Fruit fly (Drosophila melanogaster): Measurements from ENCODE around the gene CG42740.

CG42740 gene

DNA sequence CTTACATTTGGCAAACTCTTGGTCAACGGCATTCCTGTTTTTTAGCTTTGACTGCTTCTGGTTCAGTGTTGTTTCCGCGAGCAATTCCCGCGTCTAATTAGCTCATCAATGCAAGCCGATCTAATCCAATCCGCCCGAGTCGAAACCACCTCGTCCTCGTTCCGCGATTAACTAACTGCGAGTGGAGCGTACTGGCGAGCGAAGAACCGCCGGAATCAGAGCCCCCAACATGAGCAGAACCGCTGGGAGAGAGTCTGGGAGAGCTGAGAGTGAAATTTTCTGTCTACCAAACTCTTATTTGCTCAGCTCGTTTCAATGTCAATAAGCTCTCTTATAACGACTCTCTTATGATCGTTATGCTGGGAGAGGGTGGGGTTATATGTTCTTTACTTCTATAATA is 27.5 kb upstream of the CG42740 start (continued):
- TF ChIP-seq ac (GFP tag; optimal IDR thresholded peaks at IDR 0.05) (peak; percentile 57), Ssrp (tag; optimal IDR thresholded peaks at IDR 0.05) (no peak), Sin3A (optimal IDR thresholded peaks at IDR 0.05) (no peak), Mes4 (GFP tag; optimal IDR thresholded peaks at IDR 0.05) (peak; percentile 79), pros (GFP tag; optimal IDR thresholded peaks at IDR 0.05) (no peak), Side (GFP tag; optimal IDR thresholded peaks at IDR 0.05) (peak; percentile 82), C15 (GFP tag; IDR thresholded peaks at IDR 0.05) (peak; percentile 85; the same call in 1 of the 3 replicates), CG31388 (GFP tag; optimal IDR thresholded peaks at IDR 0.05) (peak; percentile 65), Hey (tag; optimal IDR thresholded peaks at IDR 0.05) (peak; percentile 68), chinmo (GFP tag; IDR thresholded peaks at IDR 0.05; ENCODE audit: partially characterized antibody) (peak; percentile 69; the same call in 3 of the 4 replicates), H2.0 (GFP tag; IDR thresholded peaks at IDR 0.05) (peak; percentile 39; the same call in 1 of the 2 replicates), gt (GFP tag; IDR thresholded peaks at IDR 0.05) (no peak), repo (GFP tag; optimal IDR thresholded peaks at IDR 0.05) (peak; percentile 85), CG7357 (GFP tag; IDR thresholded peaks at IDR 0.05) (peak; percentile 47; the same call in 1 of the 3 replicates), CG32532 (GFP tag; IDR thresholded peaks at IDR 0.05) (peak; percentile 86), prd (optimal IDR thresholded peaks at IDR 0.05) (no peak), prd (GFP tag; IDR thresholded peaks at IDR 0.05) (peak; percentile 31; the same call in 1 of the 3 replicates), ab (GFP tag; optimal IDR thresholded peaks at IDR 0.05) (no peak), fru (optimal IDR thresholded peaks at IDR 0.05) (no peak), CG14441 (GFP tag; IDR thresholded peaks at IDR 0.05) (peak; percentile 53; the same call in 1 of the 2 replicates), cwo (GFP tag; optimal IDR thresholded peaks at IDR 0.05) (peak; percentile 74), lab (GFP tag; optimal IDR thresholded peaks at IDR 0.05) (peak; percentile 93), CG10274 (GFP tag; optimal IDR thresholded peaks at IDR 0.05) (peak; percentile 12), mam (GFP tag; optimal IDR thresholded peaks at IDR 0.05) (peak; percentile 75), CG7786 (GFP tag; optimal IDR thresholded peaks at IDR 0.05) (peak; percentile 77), chn (GFP tag; optimal IDR thresholded peaks at IDR 0.05) (peak; percentile 33), CrebB (tag; optimal IDR thresholded peaks at IDR 0.05) (peak; percentile 86), hbn (GFP tag; IDR thresholded peaks at IDR 0.05; ENCODE audit: partially characterized antibody) (peak; percentile 41; the same call in 1 of the 2 replicates), tup (GFP tag; optimal IDR thresholded peaks at IDR 0.05) (no peak), D19B (GFP tag; optimal IDR thresholded peaks at IDR 0.05) (no peak), CG10209 (GFP tag; optimal IDR thresholded peaks at IDR 0.05) (peak; percentile 84), CG16779 (GFP tag; IDR thresholded peaks at IDR 0.05) (peak; percentile 89), sens (GFP tag) (peak; percentile 98), vvl (GFP tag; IDR thresholded peaks at IDR 0.05) (peak; percentile 86), CG9437 (GFP tag; optimal IDR thresholded peaks at IDR 0.05) (peak; percentile 12), NfI (GFP tag; optimal IDR thresholded peaks at IDR 0.05) (peak; percentile 47), CG7372 (GFP tag; IDR thresholded peaks at IDR 0.05) (peak; percentile 25; the same call in 1 of the 2 replicates), CG11456 (GFP tag; IDR thresholded peaks at IDR 0.05) (peak; percentile 85), Taf1 (GFP tag; IDR thresholded peaks at IDR 0.05) (peak; percentile 77), Dad (GFP tag; optimal IDR thresholded peaks at IDR 0.05) (peak; percentile 54), CG16863 (GFP tag; optimal IDR thresholded peaks at IDR 0.05) (peak; percentile 72), Atf6 (GFP tag; IDR thresholded peaks at IDR 0.05) (peak; percentile 30; the same call in 1 of the 2 replicates), MESR4 (GFP tag; optimal IDR thresholded peaks at IDR 0.05) (peak; percentile 7), vnd (GFP tag; IDR thresholded peaks at IDR 0.05; ENCODE audit: partially characterized antibody) (no peak), pb (GFP tag; optimal IDR thresholded peaks at IDR 0.05) (peak; percentile 3), CG10654 (GFP tag; optimal IDR thresholded peaks at IDR 0.05) (peak; percentile 87), CG11695 (GFP tag; IDR thresholded peaks at IDR 0.05) (peak; percentile 84), emc (GFP tag; optimal IDR thresholded peaks at IDR 0.05) (peak; percentile 34), CG10147 (GFP tag; optimal IDR thresholded peaks at IDR 0.05) (peak; percentile 18), CG3726 (GFP tag; IDR thresholded peaks at IDR 0.05) (peak; percentile 89), CG6689 (GFP tag; IDR thresholded peaks at IDR 0.05) (no peak; the same call in none of the 2 replicates), p53 (GFP tag; optimal IDR thresholded peaks at IDR 0.05) (peak; percentile 60)

Measured in whole organism, embryonic.